ENCODE assay signal across 4 worm cellular contexts in the genomic region with DNA sequence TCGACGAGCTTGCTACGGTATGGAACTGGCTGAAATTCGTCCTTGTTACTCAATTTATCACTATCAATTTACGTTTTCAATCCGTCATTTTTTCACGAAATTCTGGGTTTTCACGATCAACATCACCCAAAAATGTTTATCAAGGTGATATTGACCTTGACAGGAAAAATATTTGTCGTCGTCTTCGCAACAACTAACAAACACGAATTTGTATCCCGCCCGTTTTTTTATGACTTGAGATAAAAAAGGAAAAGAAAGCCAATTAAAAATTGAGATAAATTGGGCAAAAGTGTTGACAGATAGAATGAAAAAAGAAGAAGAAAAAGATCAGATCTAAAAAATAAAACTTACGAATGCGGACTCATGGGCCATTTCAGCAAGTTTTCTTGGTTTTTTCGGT.
TF ChIP-seq lines count a peak whose summit lies in the region.

No protein-coding gene starts in this region.

TF ChIP-seq in whole organism, L1 larva, 84 proteins besides CTCF, POLR2A, EP300 and RAD21 (continues in another document):
- TF ChIP-seq dpl-1 (GFP tag; optimal IDR thresholded peaks at IDR 0.05; lab: Kevin White, UChicago) = no peak
- no peak for TF ChIP-seq C04F5.9 (tag; optimal IDR thresholded peaks at IDR 0.05; lab: Kevin White, UChicago)
- no peak for TF ChIP-seq nhr-19 (GFP tag; conservative IDR thresholded peaks at IDR 0.05; lab: Robert Waterston, UW)
- TF ChIP-seq lin-35 (GFP tag; optimal IDR thresholded peaks at IDR 0.05; lab: Kevin White, UChicago) = no peak
- no peak for TF ChIP-seq lin-39 (tag; optimal IDR thresholded peaks at IDR 0.05; lab: Kevin White, UChicago)
- TF ChIP-seq pqm-1 (tag; optimal IDR thresholded peaks at IDR 0.05; lab: Kevin White, UChicago) = no peak
- TF ChIP-seq lin-14 (GFP tag; optimal IDR thresholded peaks at IDR 0.05; lab: Kevin White, UChicago) = peak; percentile 77
- no peak for TF ChIP-seq unc-30 (tag; optimal IDR thresholded peaks at IDR 0.05; lab: Kevin White, UChicago)
- TF ChIP-seq snu-23 (GFP tag; optimal IDR thresholded peaks at IDR 0.05; lab: Kevin White, UChicago) = peak; percentile 23
- TF ChIP-seq hpl-2 (GFP tag; optimal IDR thresholded peaks at IDR 0.05; lab: Kevin White, UChicago) = no peak
- no peak for TF ChIP-seq nhr-237 (tag; optimal IDR thresholded peaks at IDR 0.05; lab: Kevin White, UChicago)
- TF ChIP-seq nhr-47 (tag; optimal IDR thresholded peaks at IDR 0.05; lab: Kevin White, UChicago) = no peak
- TF ChIP-seq ceh-90 (tag; optimal IDR thresholded peaks at IDR 0.05; lab: Kevin White, UChicago) = no peak
- no peak for TF ChIP-seq C34B4.2 (tag; optimal IDR thresholded peaks at IDR 0.05; lab: Kevin White, UChicago)
- TF ChIP-seq sup-37 (GFP tag; optimal IDR thresholded peaks at IDR 0.05; lab: Kevin White, UChicago) = no peak
- no peak for TF ChIP-seq nhr-11 (tag; optimal IDR thresholded peaks at IDR 0.05; lab: Kevin White, UChicago)
- TF ChIP-seq unc-130 (tag; optimal IDR thresholded peaks at IDR 0.05; lab: Kevin White, UChicago) = no peak
- no peak for TF ChIP-seq zip-4 (GFP tag; optimal IDR thresholded peaks at IDR 0.05; lab: Kevin White, UChicago)
- peak; percentile 6 for TF ChIP-seq C16A3.4 (tag; optimal IDR thresholded peaks at IDR 0.05; lab: Kevin White, UChicago)
- no peak for TF ChIP-seq nhr-28 (tag; optimal IDR thresholded peaks at IDR 0.05; lab: Kevin White, UChicago)
- peak; percentile 84 for TF ChIP-seq blmp-1 (tag; optimal IDR thresholded peaks at IDR 0.05; lab: Kevin White, UChicago)
- no peak for TF ChIP-seq fkh-8 (tag; optimal IDR thresholded peaks at IDR 0.05; lab: Kevin White, UChicago)
- no peak for TF ChIP-seq sox-4 (tag; optimal IDR thresholded peaks at IDR 0.05; lab: Kevin White, UChicago)

TF ChIP-seq in whole organism, L2 larva, 48 proteins besides CTCF, POLR2A, EP300 and RAD21:
- peak; percentile 70 for TF ChIP-seq nhr-25 (tag; optimal IDR thresholded peaks at IDR 0.05; lab: Kevin White, UChicago)
- TF ChIP-seq dmd-4 (tag; optimal IDR thresholded peaks at IDR 0.05; lab: Kevin White, UChicago) = no peak

TF ChIP-seq in whole organism, L3 larva, 47 proteins besides CTCF, POLR2A, EP300 and RAD21:
- TF ChIP-seq nhr-23 (tag; optimal IDR thresholded peaks at IDR 0.05; lab: Kevin White, UChicago) = peak; percentile 5
- TF ChIP-seq ztf-11 (tag; optimal IDR thresholded peaks at IDR 0.05; lab: Kevin White, UChicago) = no peak
- no peak for TF ChIP-seq nhr-43 (tag; optimal IDR thresholded peaks at IDR 0.05; lab: Kevin White, UChicago; ENCODE audit: poor library complexity, severe bottlenecking)
- no peak for TF ChIP-seq nfya-1 (tag; optimal IDR thresholded peaks at IDR 0.05; lab: Kevin White, UChicago; ENCODE audit: insufficient read depth)
- TF ChIP-seq nhr-25 (tag; optimal IDR thresholded peaks at IDR 0.05; lab: Kevin White, UChicago) = peak; percentile 32

TF ChIP-seq in whole organism, L4 larva, 104 proteins besides CTCF, POLR2A, EP300 and RAD21:
- no peak for TF ChIP-seq ceh-28 (tag; optimal IDR thresholded peaks at IDR 0.05; lab: Kevin White, UChicago)
- TF ChIP-seq daf-16 (GFP tag; optimal IDR thresholded peaks at IDR 0.05; lab: Kevin White, UChicago) = no peak
- TF ChIP-seq daf-16 (tag; optimal IDR thresholded peaks at IDR 0.05; lab: Kevin White, UChicago) = no peak
- TF ChIP-seq rbr-2 (tag; optimal IDR thresholded peaks at IDR 0.05; lab: Kevin White, UChicago) = no peak
- TF ChIP-seq mdt-29 (GFP tag; IDR thresholded peaks at IDR 0.05; lab: Robert Waterston, UW) = no peak
- TF ChIP-seq aha-1 (tag; lab: Kevin White, UChicago) = peak; percentile 88
- no peak for TF ChIP-seq lir-3 (tag; optimal IDR thresholded peaks at IDR 0.05; lab: Kevin White, UChicago)
